Worm (Caenorhabditis elegans) whole organism, L2 larva: ENCODE measurements around the gene Y55F3AR.2.
A peak's percentile ranks its signal among the peaks of the same experiment; 100 is the strongest.
"Not testable (repeated sequence)": the region's sequence is repeated elsewhere in the genome, so short reads cannot be mapped to it uniquely, and the experiment has no call there.

Source experiments
- C34F6.9 ChIP-seq: fragments of 150-350 bp; optimal IDR thresholded peaks from 2 replicates; lab custom pipeline; 2014; ENCODE audit warnings: missing biosample characterization, missing genetic modification characterization
- F13H6.1 ChIP-seq: sonication (generic microtip); optimal IDR thresholded peaks from 2 replicates; lab custom pipeline; 2016; ENCODE audit warnings: missing genetic modification characterization, missing compliant biosample characterization
- R02D3.7 ChIP-seq: fragments of 150-350 bp; optimal IDR thresholded peaks from 2 replicates; lab custom pipeline; 2014; ENCODE audit warnings: missing biosample characterization, missing genetic modification characterization
- Y55F3AM.14 ChIP-seq: fragments of 200-800 bp; sonication (Bioruptor generic); optimal IDR thresholded peaks from 2 replicates; lab custom pipeline; 2018; ENCODE audit warnings: mild to moderate bottlenecking, missing genetic modification characterization, missing compliant biosample characterization
- ZK546.5 ChIP-seq: sonication (generic microtip); optimal IDR thresholded peaks from 2 replicates; lab custom pipeline; 2017; ENCODE audit warnings: missing biosample characterization, missing genetic modification characterization
- aly-2 ChIP-seq: fragments of 150-350 bp; optimal IDR thresholded peaks from 2 replicates; lab custom pipeline; 2014; ENCODE audit warnings: missing biosample characterization, missing genetic modification characterization
- ama-1 ChIP-seq: fragments of 150-350 bp; optimal IDR thresholded peaks from 2 replicates; lab custom pipeline; 2018; ENCODE audit warnings: inconsistent platforms
- ceh-16 ChIP-seq: fragments of 150-350 bp; optimal IDR thresholded peaks from 2 replicates; lab custom pipeline; 2014; ENCODE audit warnings: missing biosample characterization, missing genetic modification characterization
- ceh-82 ChIP-seq: fragments of 150-350 bp; optimal IDR thresholded peaks from 2 replicates; lab custom pipeline; 2014; ENCODE audit warnings: missing biosample characterization, missing genetic modification characterization
- crh-2 ChIP-seq: sonication (generic microtip); optimal IDR thresholded peaks from 2 replicates; lab custom pipeline; 2017; ENCODE audit warnings: missing biosample characterization, missing genetic modification characterization
- elt-1 ChIP-seq: fragments of 150-350 bp; optimal IDR thresholded peaks from 2 replicates; lab custom pipeline; 2014; ENCODE audit warnings: missing biosample characterization, missing genetic modification characterization
- fos-1 ChIP-seq: fragments of 150-350 bp; optimal IDR thresholded peaks from 2 replicates; lab custom pipeline; 2014; ENCODE audit warnings: missing biosample characterization, missing genetic modification characterization
- gmeb-1 ChIP-seq: fragments of 150-350 bp; optimal IDR thresholded peaks from 2 replicates; lab custom pipeline; 2014; ENCODE audit warnings: missing biosample characterization, missing genetic modification characterization
- lin-11 ChIP-seq: fragments of 150-350 bp; sonication (generic microtip); optimal IDR thresholded peaks from 2 replicates; lab custom pipeline; 2014; ENCODE audit warnings: missing biosample characterization, missing genetic modification characterization, inconsistent platforms, mixed read lengths
- lin-13 ChIP-seq: fragments of 150-350 bp; optimal IDR thresholded peaks from 2 replicates; lab custom pipeline; 2014; ENCODE audit warnings: missing biosample characterization, missing genetic modification reagents, missing genetic modification characterization
- lin-39 ChIP-seq: fragments of 150-350 bp; optimal IDR thresholded peaks from 2 replicates; lab custom pipeline; 2014; ENCODE audit warnings: missing biosample characterization, missing genetic modification reagents, missing genetic modification characterization
- lsy-2 ChIP-seq, 2 experiments: fragments of 150-350 bp in 1 of 2; sonication (generic microtip) in 1 of 2; optimal IDR thresholded peaks; 2 replicates each; lab custom pipeline; 2014 to 2017; ENCODE audit warnings: missing biosample characterization in 2 of 2, missing genetic modification characterization in 2 of 2
- mab-5 ChIP-seq: fragments of 150-350 bp; optimal IDR thresholded peaks from 2 replicates; lab custom pipeline; 2014; ENCODE audit warnings: missing biosample characterization, missing genetic modification characterization
- mbf-1 ChIP-seq: sonication (generic microtip); optimal IDR thresholded peaks from 2 replicates; lab custom pipeline; 2017; ENCODE audit warnings: missing biosample characterization, missing genetic modification characterization
- mdl-1 ChIP-seq, 2 experiments: fragments of 150-350 bp in 1 of 2; sonication (generic microtip) in 1 of 2; optimal IDR thresholded peaks; 2 replicates each; lab custom pipeline; 2017; ENCODE audit warnings: missing biosample characterization in 2 of 2, missing genetic modification characterization in 2 of 2
- nhr-10 ChIP-seq: sonication (generic microtip); optimal IDR thresholded peaks from 2 replicates; lab custom pipeline; 2017; ENCODE audit warnings: missing biosample characterization, missing genetic modification characterization
- nhr-11 ChIP-seq: fragments of 150-350 bp; optimal IDR thresholded peaks from 2 replicates; lab custom pipeline; 2014; ENCODE audit warnings: missing biosample characterization, missing genetic modification characterization
- nhr-12 ChIP-seq: fragments of 150-350 bp; optimal IDR thresholded peaks from 2 replicates; lab custom pipeline; 2014; ENCODE audit warnings: missing biosample characterization, missing genetic modification characterization
- nhr-129 ChIP-seq: fragments of 150-350 bp; optimal IDR thresholded peaks from 2 replicates; lab custom pipeline; 2014; ENCODE audit warnings: missing biosample characterization, missing genetic modification characterization
- nhr-21 ChIP-seq: fragments of 150-350 bp; optimal IDR thresholded peaks from 2 replicates; lab custom pipeline; 2014; ENCODE audit warnings: missing biosample characterization, missing genetic modification characterization
- nhr-23 ChIP-seq: fragments of 150-350 bp; optimal IDR thresholded peaks from 2 replicates; lab custom pipeline; 2014; ENCODE audit warnings: missing biosample characterization, missing genetic modification reagents, missing genetic modification characterization
- nhr-77 ChIP-seq: fragments of 150-350 bp; optimal IDR thresholded peaks from 2 replicates; lab custom pipeline; 2014; ENCODE audit warnings: missing biosample characterization, missing genetic modification characterization
- peb-1 ChIP-seq: fragments of 150-350 bp; optimal IDR thresholded peaks from 2 replicates; lab custom pipeline; 2014; ENCODE audit warnings: missing biosample characterization, missing genetic modification characterization
- sem-4 ChIP-seq: fragments of 150-350 bp; optimal IDR thresholded peaks from 2 replicates; lab custom pipeline; 2014; ENCODE audit warnings: missing biosample characterization, missing genetic modification reagents, missing genetic modification characterization
- skn-1 ChIP-seq: sonication (generic microtip); optimal IDR thresholded peaks from 2 replicates; lab custom pipeline; 2017; ENCODE audit warnings: missing biosample characterization, missing genetic modification characterization
- sma-3 ChIP-seq: sonication (generic microtip); optimal IDR thresholded peaks from 2 replicates; lab custom pipeline; 2016; ENCODE audit warnings: missing genetic modification reagents, missing genetic modification characterization, missing compliant biosample characterization
- sma-9 ChIP-seq, 2 experiments: fragments of 150-350 bp in 1 of 2; sonication (generic microtip) in 1 of 2; optimal IDR thresholded peaks; 2 replicates each; lab custom pipeline; 2014 to 2016; ENCODE audit warnings: missing genetic modification characterization in 2 of 2, mild to moderate bottlenecking in 1 of 2, missing biosample characterization in 1 of 2, missing compliant biosample characterization in 1 of 2, missing genetic modification reagents in 1 of 2, moderate library complexity in 1 of 2
- snpc-4 ChIP-seq: fragments of 150-350 bp; optimal IDR thresholded peaks from 2 replicates; lab custom pipeline; 2014; ENCODE audit warnings: missing biosample characterization, missing genetic modification characterization
- unc-55 ChIP-seq: fragments of 150-350 bp; sonication (generic microtip); optimal IDR thresholded peaks from 3 replicates; lab custom pipeline; 2014; ENCODE audit warnings: missing biosample characterization, missing genetic modification reagents, missing genetic modification characterization
- unc-62 ChIP-seq: fragments of 150-350 bp; optimal IDR thresholded peaks from 2 replicates; lab custom pipeline; 2014; ENCODE audit warnings: missing biosample characterization, missing genetic modification reagents, missing genetic modification characterization
- zag-1 ChIP-seq: fragments of 150-350 bp; optimal IDR thresholded peaks from 2 replicates; lab custom pipeline; 2014; ENCODE audit warnings: missing biosample characterization, missing genetic modification characterization
- ztf-1 ChIP-seq: fragments of 200-800 bp; sonication (Bioruptor generic); conservative IDR thresholded peaks from 2 replicates; pipeline ENCODE4 v1.3.6; 2022; ENCODE audit warnings: missing genetic modification characterization, missing compliant biosample characterization
- ztf-4 ChIP-seq: fragments of 150-350 bp; optimal IDR thresholded peaks from 2 replicates; lab custom pipeline; 2014; ENCODE audit warnings: missing biosample characterization, missing genetic modification characterization

The Y55F3AR.2 gene

DNA sequence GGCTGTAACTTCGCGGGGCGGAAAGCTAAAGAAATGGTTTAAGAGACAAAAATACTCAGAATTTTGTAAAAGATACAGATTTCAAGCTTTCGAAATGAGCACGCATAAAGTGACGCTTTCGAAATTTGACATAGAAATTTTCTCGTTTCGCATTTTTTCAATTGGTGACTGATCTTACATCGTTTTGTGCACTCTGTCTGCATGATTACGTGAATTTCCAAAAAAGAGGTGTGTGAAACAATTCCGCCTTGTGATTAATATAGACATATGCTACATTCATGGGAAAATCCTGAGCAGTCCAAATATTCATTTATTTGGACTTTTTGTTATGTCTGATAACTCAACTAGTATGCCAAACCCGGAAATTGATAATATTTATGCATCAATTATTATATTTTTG lies 48.7 kb upstream of the Y55F3AR.2 start, which contains the start of gene srx-12:
srx-12 (plus strand) TSS at position 301 of the 400 bp plus-strand sequence.
- TF ChIP-seq lin-13, result no peak
- TF ChIP-seq snpc-4 (tag; lab: Kevin White, UChicago), result no peak
- no peak for TF ChIP-seq nhr-21
- TF ChIP-seq peb-1 (tag; lab: Kevin White, UChicago), result no peak
- TF ChIP-seq ceh-16 (tag; lab: Kevin White, UChicago), result no peak
- no peak for TF ChIP-seq ama-1 (lab: Kevin White, UChicago)
- no peak for TF ChIP-seq aly-2 (tag; lab: Kevin White, UChicago)
- no peak for TF ChIP-seq unc-62 (GFP tag; lab: Kevin White, UChicago)
- no peak for TF ChIP-seq nhr-11 (tag; lab: Kevin White, UChicago)

DNA sequence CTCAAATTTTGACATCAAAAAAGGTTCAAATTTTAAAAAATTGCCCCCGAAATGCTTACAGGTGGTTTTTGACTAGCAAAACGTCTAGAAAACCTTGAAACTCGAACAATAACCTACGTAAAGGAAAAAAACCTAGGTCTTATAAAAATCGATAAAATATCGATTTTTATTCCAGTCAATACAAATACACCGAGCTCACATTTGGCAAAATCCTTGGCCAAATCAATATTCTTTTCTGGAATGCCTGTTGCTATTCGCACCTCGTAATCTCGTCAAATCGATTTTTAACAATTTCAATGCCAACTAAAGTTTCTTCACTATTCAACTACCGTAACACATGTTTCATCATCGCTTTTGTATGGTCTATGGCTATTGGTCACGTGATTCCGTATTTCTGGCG lies 47.3 kb upstream of the Y55F3AR.2 start:
- TF ChIP-seq nhr-23 (tag; lab: Kevin White, UChicago) (no peak), ztf-1 (GFP tag; lab: Robert Waterston, UW) (no peak), peb-1 (tag; lab: Kevin White, UChicago) (no peak), crh-2 (tag; lab: Kevin White, UChicago) (no peak), lin-13 (no peak)

DNA sequence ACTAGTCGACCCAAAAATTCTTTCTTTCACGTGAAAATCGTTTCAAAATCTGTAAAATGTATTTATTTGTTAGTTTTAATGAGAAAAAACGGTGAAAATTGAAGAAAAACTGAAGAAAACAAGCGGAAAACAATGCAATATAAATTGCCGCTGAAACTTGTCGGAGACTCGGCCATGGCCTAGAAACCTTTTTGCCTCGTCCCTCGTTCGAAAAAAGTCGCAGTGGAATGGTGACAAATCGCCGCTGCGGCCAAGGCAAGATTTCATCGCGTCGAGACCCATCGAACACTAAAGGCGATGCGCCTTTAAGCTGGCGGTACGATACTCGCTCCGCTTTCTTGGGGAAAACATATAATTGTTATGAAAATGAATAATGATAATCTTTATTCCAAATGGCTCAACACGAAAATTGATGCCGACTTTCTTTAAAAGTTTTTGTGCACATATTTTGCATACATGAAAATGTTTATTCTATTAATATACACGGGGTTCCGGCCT lies 42.7 kb upstream of the Y55F3AR.2 start, which contains the start of gene Y55F3AM.21:
Y55F3AM.21 (minus strand) TSS at position 51 of the 498 bp plus-strand sequence.
- TF ChIP-seq nhr-12 (tag; lab: Kevin White, UChicago); peb-1 (tag; lab: Kevin White, UChicago); lin-39: not testable (repeated sequence)

DNA sequence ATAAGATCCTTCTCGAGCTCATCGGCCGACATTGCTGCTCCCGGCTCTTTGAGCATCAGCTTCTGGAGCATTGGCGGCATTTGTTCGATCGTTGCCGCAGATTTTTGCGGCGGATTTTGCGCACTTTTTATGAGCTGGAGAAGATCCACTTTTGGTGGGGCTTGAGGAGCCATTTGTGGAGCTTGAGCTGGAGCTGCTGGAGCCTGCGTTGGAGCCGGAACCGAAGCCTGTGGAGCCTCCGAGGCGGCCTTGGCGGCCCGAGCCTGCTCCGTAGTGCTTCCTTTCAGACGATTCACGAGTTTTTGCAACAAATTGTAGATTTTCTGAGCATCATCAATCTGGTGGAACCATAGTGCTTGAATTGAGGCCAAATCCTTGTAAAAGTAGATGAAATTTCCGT lies 40.4 kb upstream of the Y55F3AR.2 start:
- TF ChIP-seq Y55F3AM.14 (GFP tag; lab: Kevin White, UChicago) (no peak), ZK546.5 (tag; lab: Kevin White, UChicago) (no peak), nhr-10 (tag; lab: Kevin White, UChicago) (no peak), C34F6.9 (no peak), crh-2 (tag; lab: Kevin White, UChicago) (no peak), lin-11 (tag; lab: Kevin White, UChicago) (no peak), ztf-4 (tag; lab: Kevin White, UChicago) (no peak), ztf-1 (GFP tag; lab: Robert Waterston, UW) (no peak), lin-13 (no peak), ceh-82 (tag; lab: Kevin White, UChicago) (no peak)

DNA sequence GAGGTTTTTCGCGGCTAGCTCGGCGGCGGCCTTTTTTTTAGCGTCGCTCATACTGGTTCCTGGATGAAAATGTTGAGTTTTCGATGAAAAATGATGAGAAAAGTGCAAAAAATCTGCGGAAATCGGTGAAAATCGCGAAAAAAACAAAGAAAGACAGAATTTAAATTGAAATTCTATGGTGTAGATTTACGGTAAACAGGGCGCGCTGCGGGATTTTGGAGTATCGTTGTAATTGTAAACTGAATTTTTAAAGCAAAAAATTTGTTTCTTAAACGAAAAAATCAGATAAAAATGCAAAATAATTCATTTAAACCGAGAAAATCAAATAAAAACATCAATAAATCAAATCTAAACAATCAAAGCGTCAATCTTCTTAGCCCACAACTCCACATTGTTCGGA lies 39.6 kb upstream of the Y55F3AR.2 start, which contains the start of gene dcap-1:
dcap-1 (minus strand) TSS at position 59 of the 400 bp plus-strand sequence.
- TF ChIP-seq mab-5 (tag; lab: Kevin White, UChicago) (no peak), nhr-129 (tag; lab: Kevin White, UChicago) (peak; percentile 13), R02D3.7 (tag; lab: Kevin White, UChicago) (peak; percentile 93), F13H6.1 (tag; lab: Kevin White, UChicago) (no peak), mdl-1 (tag; optimal IDR thresholded peaks at IDR 0.05; lab: Kevin White, UChicago) (no peak), nhr-23 (tag; lab: Kevin White, UChicago) (no peak), sma-9 (GFP tag; optimal IDR thresholded peaks at IDR 0.05; lab: Kevin White, UChicago) (no peak), sma-9 (tag; optimal IDR thresholded peaks at IDR 0.05; lab: Kevin White, UChicago) (no peak), elt-1 (tag; lab: Kevin White, UChicago) (no peak), lsy-2 (tag; optimal IDR thresholded peaks at IDR 0.05; lab: Kevin White, UChicago) (peak; percentile 24 to 55), gmeb-1 (tag; lab: Kevin White, UChicago) (peak; percentile 4), skn-1 (tag; lab: Kevin White, UChicago) (no peak), unc-55 (peak; percentile 51), ceh-82 (tag; lab: Kevin White, UChicago) (no peak), sem-4 (tag; lab: Kevin White, UChicago) (no peak), C34F6.9 (peak; percentile 22), sma-3 (no peak), nhr-77 (no peak), mbf-1 (no peak), ztf-4 (tag; lab: Kevin White, UChicago) (no peak), zag-1 (no peak), fos-1 (tag; lab: Kevin White, UChicago) (no peak), nhr-11 (tag; lab: Kevin White, UChicago) (no peak), crh-2 (tag; lab: Kevin White, UChicago) (peak; percentile 18)
